Worm (Caenorhabditis elegans): ENCODE measurements around the gene tab-1.

tab-1 gene

ce11 chrII:6824524-6824923, 21.4 kb downstream of the tab-1 start:
- TF ChIP-seq med-1 (GFP tag; optimal IDR thresholded peaks at IDR 0.05; ENCODE audit: insufficient read depth) (no peak), ztf-29 (GFP tag; IDR thresholded peaks at IDR 0.05) (no peak), tab-1 (GFP tag; IDR thresholded peaks at IDR 0.05) (no peak), flt-1 (GFP tag; IDR thresholded peaks at IDR 0.05) (no peak), ref-1 (GFP tag; conservative IDR thresholded peaks at IDR 0.05) (no peak), cog-1 (tag; optimal IDR thresholded peaks at IDR 0.05) (no peak), klf-2 (GFP tag; conservative IDR thresholded peaks at IDR 0.05) (no peak), ztf-23 (GFP tag; IDR thresholded peaks at IDR 0.05) (no peak), T22C8.4 (GFP tag; IDR thresholded peaks at IDR 0.05) (no peak)

- TF ChIP-seq ztf-29 (GFP tag; IDR thresholded peaks at IDR 0.05): 0 out of 2 replicates have a peak, but pooled peaks have one; percentile 44
- peak; percentile 77 for TF ChIP-seq cog-1 (tag; optimal IDR thresholded peaks at IDR 0.05)
- TF ChIP-seq ztf-23 (GFP tag; IDR thresholded peaks at IDR 0.05): no peak
- no peak for TF ChIP-seq ref-1 (GFP tag; conservative IDR thresholded peaks at IDR 0.05)
Observed at ce11 chrII:6825732-6826131, 22.6 kb downstream of the tab-1 start.

- TF ChIP-seq tab-1 (GFP tag; IDR thresholded peaks at IDR 0.05) (no peak), ztf-23 (GFP tag; IDR thresholded peaks at IDR 0.05) (no peak), ztf-29 (GFP tag; IDR thresholded peaks at IDR 0.05) (no peak), ref-1 (GFP tag; conservative IDR thresholded peaks at IDR 0.05) (no peak), cog-1 (tag; optimal IDR thresholded peaks at IDR 0.05) (no peak), med-1 (GFP tag; optimal IDR thresholded peaks at IDR 0.05; ENCODE audit: insufficient read depth) (no peak), klf-2 (GFP tag; conservative IDR thresholded peaks at IDR 0.05) (no peak), flt-1 (GFP tag; IDR thresholded peaks at IDR 0.05) (no peak)
Observed at ce11 chrII:6826726-6827125, 23.6 kb downstream of the tab-1 start.

ce11 chrII:6827388-6827787, 24.3 kb downstream of the tab-1 start:
- TF ChIP-seq ref-1 (GFP tag; conservative IDR thresholded peaks at IDR 0.05): no peak
- 0 out of 2 replicates have a peak, but pooled peaks have one; percentile 10 for TF ChIP-seq flt-1 (GFP tag; IDR thresholded peaks at IDR 0.05)

- TF ChIP-seq T22C8.4 (GFP tag; IDR thresholded peaks at IDR 0.05) (no peak), ztf-29 (GFP tag; IDR thresholded peaks at IDR 0.05) (no peak), klf-2 (GFP tag; conservative IDR thresholded peaks at IDR 0.05) (no peak), med-1 (GFP tag; optimal IDR thresholded peaks at IDR 0.05; ENCODE audit: insufficient read depth) (no peak), ref-1 (GFP tag; conservative IDR thresholded peaks at IDR 0.05) (no peak), flt-1 (GFP tag; IDR thresholded peaks at IDR 0.05) (no peak), ztf-23 (GFP tag; IDR thresholded peaks at IDR 0.05) (no peak), tab-1 (GFP tag; IDR thresholded peaks at IDR 0.05) (no peak)
Observed at ce11 chrII:6828073-6828900, 25.2 kb downstream of the tab-1 start.

- TF ChIP-seq ztf-23 (GFP tag; IDR thresholded peaks at IDR 0.05): no peak
Observed at ce11 chrII:6829108-6829507, 26.0 kb downstream of the tab-1 start.

- TF ChIP-seq ztf-29 (GFP tag; IDR thresholded peaks at IDR 0.05) (no peak), ref-1 (GFP tag; conservative IDR thresholded peaks at IDR 0.05) (no peak), T22C8.4 (GFP tag; IDR thresholded peaks at IDR 0.05) (no peak), med-1 (GFP tag; optimal IDR thresholded peaks at IDR 0.05; ENCODE audit: insufficient read depth) (no peak), cog-1 (tag; optimal IDR thresholded peaks at IDR 0.05) (no peak), klf-2 (GFP tag; conservative IDR thresholded peaks at IDR 0.05) (no peak), tab-1 (GFP tag; IDR thresholded peaks at IDR 0.05) (no peak), ztf-23 (GFP tag; IDR thresholded peaks at IDR 0.05) (no peak), flt-1 (GFP tag; IDR thresholded peaks at IDR 0.05) (no peak)
Observed at ce11 chrII:6830012-6830411, 26.9 kb downstream of the tab-1 start.

ce11 chrII:6830923-6831322, 27.8 kb downstream of the tab-1 start:
- TF ChIP-seq tab-1 (GFP tag; IDR thresholded peaks at IDR 0.05): peak; percentile 66; the same call in 1 of the 2 replicates
- TF ChIP-seq ztf-23 (GFP tag; IDR thresholded peaks at IDR 0.05): 0 out of 2 replicates have a peak, but pooled peaks have one; percentile 47
- no peak for TF ChIP-seq ref-1 (GFP tag; conservative IDR thresholded peaks at IDR 0.05)

- TF ChIP-seq T22C8.4 (GFP tag; IDR thresholded peaks at IDR 0.05) (no peak), flt-1 (GFP tag; IDR thresholded peaks at IDR 0.05) (no peak), med-1 (GFP tag; optimal IDR thresholded peaks at IDR 0.05; ENCODE audit: insufficient read depth) (no peak), ztf-29 (GFP tag; IDR thresholded peaks at IDR 0.05) (no peak), ref-1 (GFP tag; conservative IDR thresholded peaks at IDR 0.05) (no peak), tab-1 (GFP tag; IDR thresholded peaks at IDR 0.05) (no peak), klf-2 (GFP tag; conservative IDR thresholded peaks at IDR 0.05) (no peak), ztf-23 (GFP tag; IDR thresholded peaks at IDR 0.05) (no peak), cog-1 (tag; optimal IDR thresholded peaks at IDR 0.05) (no peak)
Observed at ce11 chrII:6831531-6832201, 28.5 kb downstream of the tab-1 start.

- TF ChIP-seq med-1 (GFP tag; optimal IDR thresholded peaks at IDR 0.05; ENCODE audit: insufficient read depth) (no peak), cog-1 (tag; optimal IDR thresholded peaks at IDR 0.05) (no peak), ref-1 (GFP tag; conservative IDR thresholded peaks at IDR 0.05) (no peak), flt-1 (GFP tag; IDR thresholded peaks at IDR 0.05) (no peak), ztf-29 (GFP tag; IDR thresholded peaks at IDR 0.05) (no peak), T22C8.4 (GFP tag; IDR thresholded peaks at IDR 0.05) (no peak), klf-2 (GFP tag; conservative IDR thresholded peaks at IDR 0.05) (no peak), ztf-23 (GFP tag; IDR thresholded peaks at IDR 0.05) (no peak), tab-1 (GFP tag; IDR thresholded peaks at IDR 0.05) (no peak)
Observed at ce11 chrII:6832207-6832606, 29.1 kb downstream of the tab-1 start.

Measured in whole organism, midembryonic.